Worm (Caenorhabditis elegans) whole organism, late embryonic: ENCODE results near the gene spch-1.

Experiments
- C08G9.2 ChIP-seq: sonication (generic microtip); optimal IDR thresholded peaks from 2 replicates; lab custom pipeline; 2016; ENCODE audit warnings: mild to moderate bottlenecking, missing genetic modification characterization, moderate library complexity, missing compliant biosample characterization
- C38D4.7 ChIP-seq: fragments of 200-800 bp; sonication (Bioruptor generic); optimal IDR thresholded peaks from 2 replicates; lab custom pipeline; 2018; ENCODE audit warnings: mild to moderate bottlenecking, missing genetic modification characterization, moderate library complexity, missing compliant biosample characterization
- K02D7.2 ChIP-seq: sonication (generic microtip); optimal IDR thresholded peaks from 2 replicates; lab custom pipeline; 2017; ENCODE audit warnings: mild to moderate bottlenecking, missing genetic modification characterization, missing compliant biosample characterization
- K09A11.1 ChIP-seq: sonication (generic microtip); optimal IDR thresholded peaks from 2 replicates; lab custom pipeline; 2017; ENCODE audit warnings: antibody characterized with exemption, mild to moderate bottlenecking, missing genetic modification characterization, missing compliant biosample characterization; ENCODE audit not compliant: insufficient read depth
- T23F11.4 ChIP-seq: fragments of 200-800 bp; sonication (Bioruptor generic); optimal IDR thresholded peaks from 2 replicates; lab custom pipeline; 2018; ENCODE audit warnings: mild to moderate bottlenecking, missing genetic modification characterization, missing compliant biosample characterization
- Y22D7AL.16 ChIP-seq: sonication (generic microtip); optimal IDR thresholded peaks from 2 replicates; lab custom pipeline; 2016; ENCODE audit warnings: missing genetic modification characterization, missing compliant biosample characterization
- ama-1 ChIP-seq: fragments of 150-350 bp; optimal IDR thresholded peaks from 2 replicates; lab custom pipeline; 2014
- ceh-14 ChIP-seq: sonication (generic microtip); optimal IDR thresholded peaks from 2 replicates; lab custom pipeline; 2016; ENCODE audit warnings: missing genotype, missing genetic modification characterization, missing compliant biosample characterization
- ceh-18 ChIP-seq: sonication (generic microtip); optimal IDR thresholded peaks from 2 replicates; lab custom pipeline; 2016; ENCODE audit warnings: missing genetic modification characterization, missing compliant biosample characterization
- ceh-19 ChIP-seq: fragments of 200-800 bp; sonication (Bioruptor generic); optimal IDR thresholded peaks from 2 replicates; lab custom pipeline; 2018; ENCODE audit warnings: mild to moderate bottlenecking, missing genetic modification characterization, missing compliant biosample characterization
- ceh-2 ChIP-seq: sonication (generic microtip); optimal IDR thresholded peaks from 2 replicates; lab custom pipeline; 2016; ENCODE audit warnings: missing genotype, missing genetic modification characterization, missing compliant biosample characterization
- ceh-30 ChIP-seq: fragments of 150-350 bp; optimal IDR thresholded peaks from 2 replicates; lab custom pipeline; 2014; ENCODE audit warnings: missing biosample characterization, missing genetic modification characterization
- ceh-34 ChIP-seq: sonication (generic microtip); optimal IDR thresholded peaks from 2 replicates; lab custom pipeline; 2016; ENCODE audit warnings: mild to moderate bottlenecking, missing genetic modification characterization, missing compliant biosample characterization
- ceh-45 ChIP-seq: fragments of 200-800 bp; sonication (Bioruptor generic); IDR thresholded peaks from 2 replicates; pipeline ENCODE4 v1.3.6; 2022; ENCODE audit warnings: missing genetic modification reagents, missing genetic modification characterization, missing compliant biosample characterization
- ceh-48 ChIP-seq: sonication (generic microtip); optimal IDR thresholded peaks from 2 replicates; lab custom pipeline; 2016; ENCODE audit warnings: missing genetic modification characterization, inconsistent platforms, missing compliant biosample characterization
- ceh-9 ChIP-seq: sonication (generic microtip); optimal IDR thresholded peaks from 2 replicates; lab custom pipeline; 2016; ENCODE audit warnings: mild to moderate bottlenecking, missing genetic modification characterization, inconsistent platforms, missing compliant biosample characterization
- che-1 ChIP-seq: sonication (generic microtip); optimal IDR thresholded peaks from 2 replicates; lab custom pipeline; 2016; ENCODE audit warnings: mild to moderate bottlenecking, missing genetic modification characterization, missing compliant biosample characterization
- dmd-4 ChIP-seq: sonication (generic microtip); optimal IDR thresholded peaks from 2 replicates; lab custom pipeline; 2016; ENCODE audit warnings: borderline replicate concordance, missing genetic modification characterization, missing compliant biosample characterization
- dve-1 ChIP-seq: sonication (generic microtip); optimal IDR thresholded peaks from 2 replicates; lab custom pipeline; 2017; ENCODE audit warnings: antibody characterized with exemption, mild to moderate bottlenecking, missing genetic modification characterization, missing compliant biosample characterization
- elt-4 ChIP-seq: sonication (generic microtip); optimal IDR thresholded peaks from 2 replicates; lab custom pipeline; 2016; ENCODE audit warnings: missing genetic modification characterization, missing compliant biosample characterization
- eyg-1 ChIP-seq: sonication (generic microtip); optimal IDR thresholded peaks from 2 replicates; lab custom pipeline; 2016; ENCODE audit warnings: missing genotype, missing genetic modification characterization, missing compliant biosample characterization
- fax-1 ChIP-seq: sonication (generic microtip); optimal IDR thresholded peaks from 2 replicates; lab custom pipeline; 2016; ENCODE audit warnings: missing genotype, missing genetic modification characterization, missing compliant biosample characterization
- fkh-10 ChIP-seq: fragments of 150-350 bp; optimal IDR thresholded peaks from 2 replicates; lab custom pipeline; 2014; ENCODE audit warnings: missing biosample characterization, missing genetic modification reagents, missing genetic modification characterization
- fkh-6 ChIP-seq: sonication (generic microtip); optimal IDR thresholded peaks from 2 replicates; lab custom pipeline; 2016; ENCODE audit warnings: missing genetic modification characterization, missing compliant biosample characterization
- gmeb-2 ChIP-seq: sonication (generic microtip); optimal IDR thresholded peaks from 2 replicates; lab custom pipeline; 2016; ENCODE audit warnings: missing genetic modification characterization, inconsistent platforms, missing compliant biosample characterization
- hlh-13 ChIP-seq: fragments of 200-800 bp; sonication (Bioruptor generic); optimal IDR thresholded peaks from 2 replicates; lab custom pipeline; 2018; ENCODE audit warnings: mild to moderate bottlenecking, missing genetic modification characterization, missing compliant biosample characterization
- hlh-30 ChIP-seq: sonication (generic microtip); optimal IDR thresholded peaks from 2 replicates; lab custom pipeline; 2017; ENCODE audit warnings: antibody characterized with exemption, missing genetic modification characterization, missing compliant biosample characterization; ENCODE audit not compliant: insufficient read depth
- hlh-8 ChIP-seq: sonication (generic microtip); optimal IDR thresholded peaks from 2 replicates; lab custom pipeline; 2016; ENCODE audit warnings: missing genotype, missing genetic modification characterization, missing compliant biosample characterization
- madf-2 ChIP-seq: sonication (generic microtip); optimal IDR thresholded peaks from 2 replicates; lab custom pipeline; 2017; ENCODE audit warnings: missing genetic modification characterization, missing compliant biosample characterization
- mec-3 ChIP-seq: sonication (generic microtip); optimal IDR thresholded peaks from 2 replicates; lab custom pipeline; 2016; ENCODE audit warnings: borderline replicate concordance, missing genetic modification characterization, missing compliant biosample characterization
- nfya-1 ChIP-seq: sonication (generic microtip); optimal IDR thresholded peaks from 2 replicates; lab custom pipeline; 2017; ENCODE audit warnings: missing genetic modification characterization, mild to moderate bottlenecking, missing compliant biosample characterization, antibody characterized with exemption, moderate library complexity
- nhr-11 ChIP-seq: fragments of 150-350 bp; optimal IDR thresholded peaks from 2 replicates; lab custom pipeline; 2014; ENCODE audit warnings: missing biosample characterization, missing genetic modification characterization
- nhr-232 ChIP-seq: sonication (generic microtip); optimal IDR thresholded peaks from 2 replicates; lab custom pipeline; 2016; ENCODE audit warnings: missing genetic modification characterization, missing compliant biosample characterization
- npax-4 ChIP-seq: sonication (generic microtip); optimal IDR thresholded peaks from 2 replicates; lab custom pipeline; 2016; ENCODE audit warnings: missing genetic modification characterization, missing compliant biosample characterization
- odd-2 ChIP-seq: sonication (generic microtip); optimal IDR thresholded peaks from 2 replicates; lab custom pipeline; 2017; ENCODE audit warnings: antibody characterized with exemption, mild to moderate bottlenecking, missing genetic modification characterization, missing compliant biosample characterization
- pag-3 ChIP-seq: sonication (generic microtip); optimal IDR thresholded peaks from 2 replicates; lab custom pipeline; 2016; ENCODE audit warnings: missing compliant biosample characterization, missing genetic modification characterization, borderline replicate concordance
- pax-1 ChIP-seq: fragments of 150-350 bp; optimal IDR thresholded peaks from 2 replicates; lab custom pipeline; 2014; ENCODE audit warnings: missing biosample characterization, missing genetic modification characterization
- pha-2 ChIP-seq: sonication (generic microtip); optimal IDR thresholded peaks from 2 replicates; lab custom pipeline; 2017; ENCODE audit warnings: mild to moderate bottlenecking, missing genetic modification characterization, missing compliant biosample characterization
- pha-4 ChIP-seq: fragments of 150-350 bp; optimal IDR thresholded peaks from 2 replicates; lab custom pipeline; 2018; ENCODE audit warnings: missing biosample characterization, missing genetic modification reagents, missing genetic modification characterization
- pros-1 ChIP-seq: fragments of 150-350 bp; optimal IDR thresholded peaks from 2 replicates; lab custom pipeline; 2014; ENCODE audit warnings: missing biosample characterization, missing genetic modification reagents, missing genetic modification characterization
- ref-2 ChIP-seq: sonication (generic microtip); optimal IDR thresholded peaks from 2 replicates; lab custom pipeline; 2016; ENCODE audit warnings: missing genetic modification characterization, missing compliant biosample characterization
- sox-2 ChIP-seq: fragments of 200-800 bp; sonication (Bioruptor generic); IDR thresholded peaks from 2 replicates; pipeline ENCODE4 v1.3.6; 2022; ENCODE audit warnings: missing genetic modification reagents, missing genetic modification characterization, missing compliant biosample characterization
- sox-4 ChIP-seq: sonication (generic microtip); optimal IDR thresholded peaks from 2 replicates; lab custom pipeline; 2017; ENCODE audit warnings: mild to moderate bottlenecking, missing genetic modification characterization, inconsistent platforms, missing compliant biosample characterization
- syd-9 ChIP-seq: sonication (generic microtip); optimal IDR thresholded peaks from 2 replicates; lab custom pipeline; 2016; ENCODE audit warnings: mild to moderate bottlenecking, missing genetic modification characterization, moderate library complexity, missing compliant biosample characterization
- ttx-3 ChIP-seq: sonication (generic microtip); optimal IDR thresholded peaks from 2 replicates; lab custom pipeline; 2016; ENCODE audit warnings: missing genetic modification reagents, missing genetic modification characterization, missing compliant biosample characterization
- unc-3 ChIP-seq, 2 experiments: fragments of 200-800 bp in 1 of 2; sonication (Bioruptor generic) in 1 of 2; sonication (generic microtip) in 1 of 2; conservative IDR thresholded peaks in 1 of 2; optimal IDR thresholded peaks in 1 of 2; 2 replicates each; pipeline versions ENCODE4 v1.3.6 to Lab custom; 2016 to 2022; ENCODE audit warnings: missing compliant biosample characterization in 2 of 2, missing genetic modification characterization in 2 of 2, missing genetic modification reagents in 1 of 2
- unc-86 ChIP-seq: sonication (generic microtip); optimal IDR thresholded peaks from 2 replicates; lab custom pipeline; 2016; ENCODE audit warnings: missing genetic modification characterization, missing compliant biosample characterization
- zip-5 ChIP-seq: sonication (generic microtip); optimal IDR thresholded peaks from 2 replicates; lab custom pipeline; 2016; ENCODE audit warnings: missing genetic modification characterization, missing compliant biosample characterization

spch-1 gene

DNA sequence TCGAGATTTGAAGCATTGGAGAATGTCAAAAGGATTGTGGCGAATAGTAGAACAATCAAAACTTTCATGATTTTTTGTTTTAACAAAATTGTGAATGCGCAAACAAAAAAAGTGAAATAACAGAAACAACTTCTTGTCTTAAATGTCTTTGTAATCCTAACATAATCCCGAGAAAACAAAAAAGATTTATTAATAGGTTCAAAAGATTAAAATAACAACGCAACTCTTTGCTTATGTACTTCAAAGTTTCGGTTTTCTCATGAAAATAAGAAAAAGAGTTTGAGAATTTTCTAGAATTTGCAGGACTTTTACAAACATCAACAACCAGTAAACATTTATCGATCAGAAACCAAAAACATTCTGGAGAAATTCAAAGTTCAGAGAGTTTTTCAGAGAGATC, 21.6 kb downstream of the spch-1 start, which contains the start of gene ttr-39:
ttr-39 (minus strand) TSS at position 101 of the 400 bp plus-strand sequence.
- no peak for TF ChIP-seq fax-1 (tag; lab: Kevin White, UChicago)
- no peak for TF ChIP-seq nhr-232
- TF ChIP-seq ceh-14 = no peak
- TF ChIP-seq ceh-30 (tag; lab: Kevin White, UChicago) = no peak
- no peak for TF ChIP-seq Y22D7AL.16 (tag; lab: Kevin White, UChicago)
- no peak for TF ChIP-seq odd-2 (tag; lab: Kevin White, UChicago)
- TF ChIP-seq dmd-4 (tag; lab: Kevin White, UChicago) = no peak
- TF ChIP-seq C38D4.7 (GFP tag; lab: Kevin White, UChicago) = no peak
- no peak for TF ChIP-seq hlh-13 (GFP tag; lab: Kevin White, UChicago)
- no peak for TF ChIP-seq fkh-6 (tag; lab: Kevin White, UChicago)
- TF ChIP-seq ttx-3 = no peak

DNA sequence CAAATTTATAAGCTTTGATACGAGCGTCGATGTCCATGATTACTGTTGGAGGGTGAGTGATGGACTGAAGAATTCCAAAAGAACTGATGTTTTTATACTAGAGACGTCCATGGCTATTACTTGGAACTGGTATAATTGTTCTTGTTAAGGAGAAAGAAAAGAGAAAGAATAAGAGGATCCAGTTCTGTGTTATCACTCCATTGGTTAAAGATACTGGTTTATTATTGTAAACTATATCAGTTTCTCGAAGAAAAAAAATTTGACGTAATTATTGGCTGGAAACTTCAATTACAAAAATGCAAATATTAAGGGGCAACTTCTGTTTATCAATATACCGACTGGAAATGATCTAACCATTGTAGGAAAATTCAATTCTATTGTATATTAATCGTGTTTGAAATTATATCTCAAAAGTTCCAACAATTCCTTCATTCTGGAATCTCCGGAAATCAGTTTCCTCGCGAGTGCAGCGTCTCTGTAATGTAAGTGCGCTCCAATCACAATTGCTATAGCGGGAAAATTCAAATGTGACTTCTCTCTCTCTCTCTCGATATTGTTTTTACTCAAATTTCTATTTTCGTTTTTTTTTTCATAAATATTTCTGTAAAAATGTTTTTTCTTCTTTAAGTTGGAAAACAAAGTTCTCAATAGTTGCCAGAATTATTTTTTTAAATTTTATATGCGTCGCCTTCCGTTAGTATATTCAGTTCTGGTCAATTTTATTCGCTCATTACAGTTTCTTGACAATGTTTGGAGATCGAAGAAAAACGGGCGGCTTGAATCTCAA, 25.7 kb downstream of the spch-1 start, which contains the start of the genes col-2 and ndc-80:
col-2 (minus strand) TSS at position 51 of the 787 bp plus-strand sequence.
ndc-80 (plus strand) TSS at position 737 of the 787 bp plus-strand sequence.
- no peak for TF ChIP-seq fkh-10 (GFP tag; lab: Kevin White, UChicago)
- no peak for TF ChIP-seq hlh-13 (GFP tag; lab: Kevin White, UChicago)
- no peak for TF ChIP-seq ceh-14
- TF ChIP-seq ref-2 (tag; lab: Kevin White, UChicago) = peak; percentile 48
- TF ChIP-seq ceh-19 (GFP tag; lab: Kevin White, UChicago) = no peak
- no peak for TF ChIP-seq ceh-9 (tag; lab: Kevin White, UChicago)
- TF ChIP-seq unc-3 (GFP tag; conservative IDR thresholded peaks at IDR 0.05; lab: Robert Waterston, UW) = no peak
- no peak for TF ChIP-seq unc-3 (tag; optimal IDR thresholded peaks at IDR 0.05; lab: Kevin White, UChicago)
- TF ChIP-seq ceh-18 (tag; lab: Kevin White, UChicago) = no peak
- no peak for TF ChIP-seq elt-4
- no peak for TF ChIP-seq pax-1 (tag; lab: Kevin White, UChicago)
- TF ChIP-seq zip-5 (tag; lab: Kevin White, UChicago) = peak; percentile 49
- peak; percentile 51 for TF ChIP-seq nfya-1
- no peak for TF ChIP-seq hlh-8
- TF ChIP-seq sox-2 (GFP tag; lab: Robert Waterston, UW) = no peak
- peak; percentile 57 for TF ChIP-seq ceh-34 (tag; lab: Kevin White, UChicago)
- peak; percentile 63 for TF ChIP-seq C08G9.2 (tag; lab: Kevin White, UChicago)
- no peak for TF ChIP-seq pha-4 (tag; lab: Kevin White, UChicago)
- TF ChIP-seq K09A11.1 (tag; lab: Kevin White, UChicago) = no peak
- no peak for TF ChIP-seq syd-9 (tag; lab: Kevin White, UChicago)
- TF ChIP-seq eyg-1 (tag; lab: Kevin White, UChicago) = no peak
- TF ChIP-seq madf-2 = no peak
- no peak for TF ChIP-seq npax-4 (tag; lab: Kevin White, UChicago)
- TF ChIP-seq hlh-30 (tag; lab: Kevin White, UChicago) = no peak
- TF ChIP-seq ama-1 = no peak
- TF ChIP-seq che-1 (tag; lab: Kevin White, UChicago) = no peak
- no peak for TF ChIP-seq ceh-45
- TF ChIP-seq pros-1 (tag; lab: Kevin White, UChicago) = no peak
- TF ChIP-seq K02D7.2 (tag; lab: Kevin White, UChicago) = no peak
- no peak for TF ChIP-seq gmeb-2 (tag; lab: Kevin White, UChicago)
- TF ChIP-seq odd-2 (tag; lab: Kevin White, UChicago) = no peak
- TF ChIP-seq dve-1 (tag; lab: Kevin White, UChicago) = no peak
- TF ChIP-seq pha-2 (tag; lab: Kevin White, UChicago) = no peak
- no peak for TF ChIP-seq sox-4 (tag; lab: Kevin White, UChicago)
- TF ChIP-seq C38D4.7 (GFP tag; lab: Kevin White, UChicago) = no peak
- peak; percentile 67 for TF ChIP-seq ceh-2 (tag; lab: Kevin White, UChicago)
- TF ChIP-seq mec-3 (tag; lab: Kevin White, UChicago) = no peak
- peak; percentile 64 for TF ChIP-seq fax-1 (tag; lab: Kevin White, UChicago)
- TF ChIP-seq T23F11.4 (GFP tag; lab: Kevin White, UChicago) = no peak
- no peak for TF ChIP-seq pag-3 (tag; lab: Kevin White, UChicago)
- no peak for TF ChIP-seq nhr-11 (tag; lab: Kevin White, UChicago)
- TF ChIP-seq unc-86 (tag; lab: Kevin White, UChicago) = no peak
- no peak for TF ChIP-seq ceh-48
